Worm (Caenorhabditis elegans): Measurements from ENCODE around the gene arl-5.

- TF ChIP-seq ztf-11 (tag; optimal IDR thresholded peaks at IDR 0.05) (no peak), nhr-77 (tag; optimal IDR thresholded peaks at IDR 0.05) (no peak), unc-86 (tag; optimal IDR thresholded peaks at IDR 0.05) (no peak), pax-3 (tag; optimal IDR thresholded peaks at IDR 0.05) (no peak), efl-1 (optimal IDR thresholded peaks at IDR 0.05) (no peak), efl-1 (GFP tag; optimal IDR thresholded peaks at IDR 0.05 in 1 of 2) (peak in 1 of 2 experiments; percentile 74), egl-27 (tag; optimal IDR thresholded peaks at IDR 0.05) (no peak)
These were observed 42.8 kb upstream of the arl-5 start, which contains the start of gene sqv-3 for ce11 chrIII:9780254-9780653.
